Worm (Caenorhabditis elegans): ENCODE data around the gene kbp-4.
A peak's percentile ranks its signal among the peaks of the same experiment; 100 is the strongest.

kbp-4 gene

DNA sequence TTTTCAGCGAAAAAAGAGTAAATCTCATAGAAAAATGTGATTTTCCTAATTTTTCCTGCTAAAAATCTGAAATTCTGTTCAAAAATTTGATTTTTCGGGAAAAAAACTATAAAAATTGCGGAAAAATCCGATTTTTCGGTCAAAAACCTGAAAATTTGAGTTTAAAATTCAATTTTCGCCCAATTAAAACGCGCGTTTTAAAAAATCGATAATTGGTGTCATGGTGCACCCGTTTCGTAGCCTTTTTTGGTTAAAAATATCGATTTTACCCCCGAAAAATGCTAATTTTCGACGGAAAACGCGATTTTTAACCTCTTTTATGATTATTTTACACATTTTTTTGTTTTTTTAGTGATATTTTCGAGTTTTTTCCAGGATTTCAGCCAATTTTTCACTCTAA lies 4.3 kb downstream of the kbp-4 start:
- TF ChIP-seq pha-4 (tag; optimal IDR thresholded peaks at IDR 0.05) (no peak), nhr-2 (tag; optimal IDR thresholded peaks at IDR 0.05) (no peak), ceh-39 (tag; optimal IDR thresholded peaks at IDR 0.05) (peak; percentile 19), ces-1 (GFP tag; optimal IDR thresholded peaks at IDR 0.05) (peak; percentile 52), elt-3 (tag; optimal IDR thresholded peaks at IDR 0.05) (no peak)

DNA sequence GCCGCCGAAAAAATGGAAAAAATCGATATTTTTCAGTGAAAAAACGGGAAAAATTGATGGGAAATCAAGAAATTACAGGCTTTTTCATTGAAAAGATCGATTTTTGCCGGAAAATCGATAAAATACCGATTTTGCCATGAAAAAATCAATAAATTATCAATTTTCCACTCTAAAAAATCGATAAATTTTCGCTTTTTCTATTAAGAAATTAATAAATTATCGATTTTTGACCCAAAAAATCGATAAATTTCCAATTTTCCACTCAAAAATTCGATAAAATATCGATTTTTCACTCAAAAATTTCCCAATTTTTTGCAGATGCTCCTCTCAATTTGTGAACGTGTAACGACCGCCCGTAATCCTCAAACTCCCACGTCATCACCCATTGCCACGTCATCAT lies 13.7 kb downstream of the kbp-4 start:
- TF ChIP-seq unc-62 (GFP tag; optimal IDR thresholded peaks at IDR 0.05) (no peak), ceh-43 (GFP tag; optimal IDR thresholded peaks at IDR 0.05) (no peak), drap-1 (GFP tag; optimal IDR thresholded peaks at IDR 0.05) (no peak), flh-1 (GFP tag; optimal IDR thresholded peaks at IDR 0.05) (no peak), unc-120 (tag; optimal IDR thresholded peaks at IDR 0.05; ENCODE audit: poor library complexity, severe bottlenecking) (no peak), nhr-12 (tag; optimal IDR thresholded peaks at IDR 0.05) (no peak), nhr-2 (tag; optimal IDR thresholded peaks at IDR 0.05) (no peak)

DNA sequence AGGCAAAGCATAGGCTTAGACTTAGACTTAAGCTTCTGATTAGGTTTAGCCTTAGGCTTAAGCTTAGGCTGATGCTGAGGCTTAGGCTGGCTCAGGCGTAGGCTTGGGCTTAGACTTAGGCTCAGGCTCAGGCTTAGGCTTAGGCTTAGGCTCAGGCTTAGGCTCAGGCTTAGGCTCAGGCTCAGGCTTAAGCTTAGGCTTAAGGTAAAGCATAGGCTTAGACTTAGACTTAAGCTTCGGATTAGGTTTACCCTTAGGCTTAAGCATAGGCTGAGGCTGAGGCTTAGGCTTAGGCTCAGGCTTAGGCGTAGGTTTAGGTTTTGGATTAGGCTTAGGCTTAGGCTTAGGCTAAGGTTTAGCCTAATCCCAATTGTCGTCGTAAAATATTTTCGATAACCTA lies 18.8 kb downstream of the kbp-4 start:
- TF ChIP-seq unc-62 (GFP tag; optimal IDR thresholded peaks at IDR 0.05), result no peak
- no peak for TF ChIP-seq ceh-43 (GFP tag; optimal IDR thresholded peaks at IDR 0.05)
- TF ChIP-seq sem-2 (GFP tag; optimal IDR thresholded peaks at IDR 0.05), result no peak
- TF ChIP-seq cnd-1 (tag; optimal IDR thresholded peaks at IDR 0.05), result no peak
- TF ChIP-seq mab-5 (tag; optimal IDR thresholded peaks at IDR 0.05), result no peak
- TF ChIP-seq ham-2 (GFP tag; optimal IDR thresholded peaks at IDR 0.05), result no peak

- TF ChIP-seq cnd-1 (tag; optimal IDR thresholded peaks at IDR 0.05) (no peak), nhr-12 (tag; optimal IDR thresholded peaks at IDR 0.05) (no peak), snpc-4 (tag; optimal IDR thresholded peaks at IDR 0.05) (no peak), sem-2 (GFP tag; optimal IDR thresholded peaks at IDR 0.05) (no peak), lsy-2 (tag; optimal IDR thresholded peaks at IDR 0.05) (no peak), unc-39 (tag; optimal IDR thresholded peaks at IDR 0.05) (no peak), ceh-43 (GFP tag; optimal IDR thresholded peaks at IDR 0.05) (no peak), elt-3 (tag; optimal IDR thresholded peaks at IDR 0.05) (no peak), bed-3 (GFP tag; optimal IDR thresholded peaks at IDR 0.05) (no peak), pha-4 (tag; optimal IDR thresholded peaks at IDR 0.05) (no peak), elt-1 (tag; optimal IDR thresholded peaks at IDR 0.05; ENCODE audit: borderline replicate concordance, insufficient read depth) (no peak), flh-1 (GFP tag; optimal IDR thresholded peaks at IDR 0.05) (no peak), unc-120 (tag; optimal IDR thresholded peaks at IDR 0.05; ENCODE audit: poor library complexity, severe bottlenecking) (no peak), M03D4.4 (tag; optimal IDR thresholded peaks at IDR 0.05) (no peak), ceh-39 (tag; optimal IDR thresholded peaks at IDR 0.05) (no peak), nhr-76 (tag; optimal IDR thresholded peaks at IDR 0.05) (no peak), hlh-1 (tag; optimal IDR thresholded peaks at IDR 0.05) (no peak)
Measured at ce11 chrIII:1102908-1103307, 22.2 kb downstream of the kbp-4 start, which contains the start of gene exc-6. TSS of gene exc-6 (plus strand) at chrIII:1103208.

- TF ChIP-seq cnd-1 (tag; optimal IDR thresholded peaks at IDR 0.05), result no peak
- no peak for TF ChIP-seq sem-2 (GFP tag; optimal IDR thresholded peaks at IDR 0.05)
- TF ChIP-seq ceh-39 (tag; optimal IDR thresholded peaks at IDR 0.05), result no peak
- no peak for TF ChIP-seq lsy-2 (tag; optimal IDR thresholded peaks at IDR 0.05)
- no peak for TF ChIP-seq zip-8 (tag; optimal IDR thresholded peaks at IDR 0.05)
- TF ChIP-seq nhr-237 (tag; optimal IDR thresholded peaks at IDR 0.05), result no peak
Measured at ce11 chrIII:1115793-1116516, 35.3 kb downstream of the kbp-4 start, which contains the start of the genes F58B6.1 and acsd-1. TSS of gene F58B6.1 (minus strand) at chrIII:1115925. TSS of gene acsd-1 (plus strand) at chrIII:1116466.

ce11 chrIII:1122239-1122638 lies 41.5 kb downstream of the kbp-4 start:
- TF ChIP-seq drap-1 (GFP tag; optimal IDR thresholded peaks at IDR 0.05) (peak; percentile 78), elt-1 (tag; optimal IDR thresholded peaks at IDR 0.05; ENCODE audit: borderline replicate concordance, insufficient read depth) (no peak), ceh-83 (GFP tag; optimal IDR thresholded peaks at IDR 0.05) (peak; percentile 60), unc-120 (tag; optimal IDR thresholded peaks at IDR 0.05; ENCODE audit: poor library complexity, severe bottlenecking) (no peak), nhr-2 (tag; optimal IDR thresholded peaks at IDR 0.05) (no peak), blmp-1 (tag; optimal IDR thresholded peaks at IDR 0.05) (no peak), nhr-76 (tag; optimal IDR thresholded peaks at IDR 0.05) (no peak), mep-1 (tag; optimal IDR thresholded peaks at IDR 0.05) (no peak), sptf-1 (tag; optimal IDR thresholded peaks at IDR 0.05) (peak; percentile 80), mab-5 (tag; optimal IDR thresholded peaks at IDR 0.05) (no peak), M03D4.4 (tag; optimal IDR thresholded peaks at IDR 0.05) (peak; percentile 68), sem-2 (GFP tag; optimal IDR thresholded peaks at IDR 0.05) (peak; percentile 62), unc-62 (GFP tag; optimal IDR thresholded peaks at IDR 0.05) (no peak), elt-3 (tag; optimal IDR thresholded peaks at IDR 0.05) (no peak), snpc-4 (tag; optimal IDR thresholded peaks at IDR 0.05) (no peak), unc-39 (tag; optimal IDR thresholded peaks at IDR 0.05) (no peak), pha-4 (tag; optimal IDR thresholded peaks at IDR 0.05) (no peak), lin-13 (tag; optimal IDR thresholded peaks at IDR 0.05) (no peak), cnd-1 (tag; optimal IDR thresholded peaks at IDR 0.05) (peak; percentile 68), lin-32 (GFP tag; optimal IDR thresholded peaks at IDR 0.05) (peak; percentile 59), nhr-237 (tag; optimal IDR thresholded peaks at IDR 0.05) (no peak), ztf-11 (tag; optimal IDR thresholded peaks at IDR 0.05) (no peak), hlh-1 (tag; optimal IDR thresholded peaks at IDR 0.05) (no peak), ceh-39 (tag; optimal IDR thresholded peaks at IDR 0.05) (no peak), lsy-2 (tag; optimal IDR thresholded peaks at IDR 0.05) (no peak), zip-8 (tag; optimal IDR thresholded peaks at IDR 0.05) (no peak), ceh-43 (GFP tag; optimal IDR thresholded peaks at IDR 0.05) (peak; percentile 37), tbx-8 (GFP tag; optimal IDR thresholded peaks at IDR 0.05) (no peak), flh-1 (GFP tag; optimal IDR thresholded peaks at IDR 0.05) (peak; percentile 41), nhr-28 (tag; optimal IDR thresholded peaks at IDR 0.05) (no peak), ces-1 (GFP tag; optimal IDR thresholded peaks at IDR 0.05) (no peak), ham-2 (GFP tag; optimal IDR thresholded peaks at IDR 0.05) (peak; percentile 29)
